Worm (Caenorhabditis elegans): Measurements from ENCODE around the gene col-166.

DNA sequence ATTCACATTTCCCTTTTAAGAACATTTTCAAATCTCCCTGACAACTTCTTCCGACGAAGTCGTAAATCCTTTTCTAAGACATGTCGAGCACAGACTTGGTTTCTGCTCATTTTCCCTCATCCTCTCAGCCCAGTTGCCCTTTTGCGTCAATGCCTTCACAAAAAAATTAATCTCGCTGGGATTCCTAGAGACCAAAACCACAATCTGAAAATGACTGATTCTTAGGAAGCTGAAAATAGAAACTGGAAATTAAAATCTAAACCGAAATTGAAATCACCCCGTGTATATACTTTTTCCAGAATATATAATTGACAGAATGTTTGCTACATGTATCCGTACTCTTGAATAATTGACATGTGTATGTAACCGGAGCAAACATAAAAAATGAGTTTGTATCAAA lies 32.8 kb upstream of the col-166 start:
- no peak for TF ChIP-seq ceh-9 (tag; optimal IDR thresholded peaks at IDR 0.05)
- no peak for TF ChIP-seq ceh-18 (tag; optimal IDR thresholded peaks at IDR 0.05)
- no peak for TF ChIP-seq hlh-13 (GFP tag; optimal IDR thresholded peaks at IDR 0.05)
- TF ChIP-seq unc-55 (GFP tag; optimal IDR thresholded peaks at IDR 0.05): no peak
- no peak for TF ChIP-seq pha-4 (tag; optimal IDR thresholded peaks at IDR 0.05)
